Worm (Caenorhabditis elegans): Measurements from ENCODE around the gene F10D7.5.

DNA sequence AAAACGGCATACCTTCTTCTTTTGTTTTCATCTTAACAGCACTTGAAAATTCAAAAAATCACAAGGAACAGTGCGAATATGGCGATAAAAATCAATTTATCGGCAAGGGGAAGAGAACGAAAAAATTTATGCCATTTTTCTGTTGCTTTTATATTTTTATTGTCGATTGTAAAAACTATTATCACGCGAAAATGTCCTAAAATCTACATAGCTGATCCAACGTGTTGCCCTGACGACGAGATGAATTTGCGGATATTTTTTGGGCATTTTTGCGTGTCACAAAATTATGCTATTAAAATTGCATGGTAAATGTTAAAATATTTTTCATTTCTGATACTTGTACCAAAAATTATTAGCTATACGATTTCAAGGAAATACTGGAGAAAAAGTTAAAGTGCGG is 9.4 kb downstream of the F10D7.5 start, which contains the start of gene F10D7.4:
- TF ChIP-seq lin-13 (GFP tag; optimal IDR thresholded peaks at IDR 0.05) (no peak), ztf-4 (tag; optimal IDR thresholded peaks at IDR 0.05) (no peak), snpc-4 (tag; optimal IDR thresholded peaks at IDR 0.05) (no peak), sma-3 (GFP tag; optimal IDR thresholded peaks at IDR 0.05) (no peak), ztf-11 (tag; optimal IDR thresholded peaks at IDR 0.05) (no peak), egl-27 (tag; optimal IDR thresholded peaks at IDR 0.05) (no peak)

Measured in whole organism, L2 larva.